Fruit fly (Drosophila melanogaster): ENCODE measurements around the gene Sirt7.

dm6 chr3R:29033909-29034629 is 21.7 kb upstream of the Sirt7 start, which contains the start of the genes beta4GalNAcTB and Cpsf100:
- TF ChIP-seq Ets97D (GFP tag; optimal IDR thresholded peaks at IDR 0.05) (peak; percentile 35), Tbp (GFP tag; optimal IDR thresholded peaks at IDR 0.05) (no peak), NfI (GFP tag; optimal IDR thresholded peaks at IDR 0.05) (peak; percentile 62)

Measured in whole organism, embryonic.